Worm (Caenorhabditis elegans) whole organism, young adult: ENCODE results near the gene tmem-218.
"Not testable (repeated sequence)": the region's sequence is repeated elsewhere in the genome, so short reads cannot be mapped to it uniquely, and the experiment has no call there.

Source experiments
- B0261.1 ChIP-seq: sonication (generic microtip); optimal IDR thresholded peaks from 2 replicates; lab custom pipeline; 2016; ENCODE audit warnings: mild to moderate bottlenecking, missing genetic modification characterization, moderate library complexity, missing compliant biosample characterization
- B0336.3 ChIP-seq: fragments of 200-800 bp; sonication (Bioruptor generic); IDR thresholded peaks from 2 replicates; pipeline ENCODE4 v1.3.6; 2022; ENCODE audit warnings: missing genetic modification characterization, missing compliant biosample characterization
- D2030.7 ChIP-seq: fragments of 200-800 bp; sonication (Bioruptor generic); IDR thresholded peaks from 2 replicates; pipeline ENCODE4 v1.3.6; 2022; ENCODE audit warnings: missing genetic modification reagents, missing genetic modification characterization, missing compliant biosample characterization
- F10E7.11 ChIP-seq: sonication (generic microtip); optimal IDR thresholded peaks from 2 replicates; lab custom pipeline; 2017; ENCODE audit warnings: mild to moderate bottlenecking, missing genetic modification characterization, moderate library complexity, missing compliant biosample characterization
- F57C9.4 ChIP-seq: sonication (generic microtip); optimal IDR thresholded peaks from 2 replicates; lab custom pipeline; 2017; ENCODE audit warnings: mild to moderate bottlenecking, missing genetic modification characterization, missing compliant biosample characterization
- K11D2.4 ChIP-seq: fragments of 200-800 bp; sonication (Bioruptor generic); IDR thresholded peaks from 2 replicates; pipeline ENCODE4 v1.3.6; 2022; ENCODE audit warnings: missing genetic modification reagents, missing genetic modification characterization, missing compliant biosample characterization
- T07F8.4 ChIP-seq: sonication (generic microtip); optimal IDR thresholded peaks from 2 replicates; lab custom pipeline; 2016; ENCODE audit warnings: mild to moderate bottlenecking, missing genetic modification characterization, moderate library complexity, missing compliant biosample characterization
- Y53F4B.3 ChIP-seq: fragments of 200-800 bp; sonication (Bioruptor generic); IDR thresholded peaks from 2 replicates; pipeline ENCODE4 v1.3.6; 2022; ENCODE audit warnings: missing genetic modification reagents, missing genetic modification characterization, missing compliant biosample characterization
- Y53G8AR.9 ChIP-seq: fragments of 200-800 bp; sonication (Bioruptor generic); conservative IDR thresholded peaks from 2 replicates; pipeline ENCODE4 v1.3.6; 2022; ENCODE audit warnings: missing genetic modification reagents, missing genetic modification characterization, missing compliant biosample characterization
- Y79H2A.3 ChIP-seq: fragments of 200-800 bp; sonication (Bioruptor generic); conservative IDR thresholded peaks from 2 replicates; pipeline ENCODE4 v1.3.6; 2022; ENCODE audit warnings: missing genetic modification reagents, missing genetic modification characterization, missing compliant biosample characterization
- ama-1 ChIP-seq, 3 experiments: fragments of 150-350 bp in 1 of 3; sonication (generic microtip) in 2 of 3; optimal IDR thresholded peaks; 2 replicates each; lab custom pipeline; 2014 to 2018; ENCODE audit warnings: missing biosample characterization in 2 of 3, missing genetic modification characterization in 2 of 3, missing genetic modification reagents in 2 of 3
- atf-7 ChIP-seq: sonication (generic microtip); optimal IDR thresholded peaks from 2 replicates; lab custom pipeline; 2017; ENCODE audit warnings: mild to moderate bottlenecking, missing genetic modification characterization, missing compliant biosample characterization
- athp-1 ChIP-seq: sonication (generic microtip); optimal IDR thresholded peaks from 2 replicates; lab custom pipeline; 2017; ENCODE audit warnings: mild to moderate bottlenecking, missing genetic modification characterization, missing compliant biosample characterization
- bed-1 ChIP-seq: fragments of 200-800 bp; sonication (Bioruptor generic); IDR thresholded peaks from 2 replicates; pipeline ENCODE4 v1.3.6; 2022; ENCODE audit warnings: missing genetic modification reagents, missing genetic modification characterization, missing compliant biosample characterization
- bed-2 ChIP-seq: fragments of 200-800 bp; sonication (Bioruptor generic); IDR thresholded peaks from 2 replicates; pipeline ENCODE4 v1.3.6; 2022; ENCODE audit warnings: missing genetic modification reagents, missing genetic modification characterization, missing compliant biosample characterization
- cebp-2 ChIP-seq: fragments of 200-800 bp; sonication (Bioruptor generic); IDR thresholded peaks from 2 replicates; pipeline ENCODE4 v1.3.6; 2022; ENCODE audit warnings: missing genetic modification characterization, missing compliant biosample characterization
- ceh-27 ChIP-seq: fragments of 200-800 bp; sonication (Bioruptor generic); optimal IDR thresholded peaks from 2 replicates; lab custom pipeline; 2018; ENCODE audit warnings: mild to moderate bottlenecking, missing genetic modification characterization, moderate library complexity, missing compliant biosample characterization
- ceh-40 ChIP-seq: fragments of 200-800 bp; sonication (Bioruptor generic); IDR thresholded peaks from 2 replicates; pipeline ENCODE4 v1.3.6; 2022; ENCODE audit warnings: missing genetic modification characterization, missing compliant biosample characterization
- ceh-79 ChIP-seq: sonication (generic microtip); optimal IDR thresholded peaks from 2 replicates; lab custom pipeline; 2017; ENCODE audit warnings: mild to moderate bottlenecking, missing genetic modification characterization, missing compliant biosample characterization
- egl-18 ChIP-seq: fragments of 200-800 bp; sonication (Bioruptor generic); IDR thresholded peaks from 2 replicates; pipeline ENCODE4 v1.3.6; 2022; ENCODE audit warnings: missing genetic modification reagents, missing genetic modification characterization, missing compliant biosample characterization
- egl-44 ChIP-seq: fragments of 200-800 bp; sonication (Bioruptor generic); IDR thresholded peaks from 2 replicates; pipeline ENCODE4 v1.3.6; 2022; ENCODE audit warnings: missing genetic modification reagents, missing genetic modification characterization, missing compliant biosample characterization
- ekl-4 ChIP-seq: fragments of 200-800 bp; sonication (Bioruptor generic); IDR thresholded peaks from 2 replicates; pipeline ENCODE4 v1.3.6; 2022; ENCODE audit warnings: missing genetic modification reagents, missing genetic modification characterization, missing compliant biosample characterization
- ets-4 ChIP-seq: fragments of 200-800 bp; sonication (Bioruptor generic); optimal IDR thresholded peaks from 2 replicates; lab custom pipeline; 2018; ENCODE audit warnings: mild to moderate bottlenecking, missing genetic modification characterization, missing compliant biosample characterization
- hlh-12 ChIP-seq: sonication (generic microtip); optimal IDR thresholded peaks from 2 replicates; lab custom pipeline; 2016; ENCODE audit warnings: missing genetic modification characterization, missing compliant biosample characterization
- hlh-26 ChIP-seq: fragments of 200-800 bp; sonication (Bioruptor generic); conservative IDR thresholded peaks from 2 replicates; pipeline ENCODE4 v1.3.6; 2022; ENCODE audit warnings: missing genetic modification reagents, missing genetic modification characterization, missing compliant biosample characterization
- let-607 ChIP-seq, 2 experiments: fragments of 200-800 bp in 1 of 2; sonication (Bioruptor generic) in 1 of 2; sonication (generic microtip) in 1 of 2; optimal IDR thresholded peaks; 2 replicates each; lab custom pipeline; 2016 to 2018; ENCODE audit warnings: mild to moderate bottlenecking in 2 of 2, missing compliant biosample characterization in 2 of 2, missing genetic modification characterization in 2 of 2, moderate library complexity in 2 of 2, missing genotype in 1 of 2
- lir-1 ChIP-seq: fragments of 200-800 bp; sonication (Bioruptor generic); conservative IDR thresholded peaks from 2 replicates; pipeline ENCODE4 v1.3.6; 2022; ENCODE audit warnings: missing genetic modification reagents, missing genetic modification characterization, missing compliant biosample characterization
- lsl-1 ChIP-seq: fragments of 200-800 bp; sonication (Bioruptor generic); optimal IDR thresholded peaks from 2 replicates; lab custom pipeline; 2018; ENCODE audit warnings: mild to moderate bottlenecking, missing genetic modification characterization, moderate library complexity, missing compliant biosample characterization
- mcd-1 ChIP-seq: fragments of 200-800 bp; sonication (Bioruptor generic); IDR thresholded peaks from 2 replicates; pipeline ENCODE4 v1.3.6; 2022; ENCODE audit warnings: missing genetic modification reagents, missing genetic modification characterization, missing compliant biosample characterization
- mes-4 ChIP-seq: sonication (generic microtip); optimal IDR thresholded peaks from 2 replicates; lab custom pipeline; 2016; ENCODE audit warnings: missing genotype, missing genetic modification characterization, missing compliant biosample characterization
- nhr-120 ChIP-seq: fragments of 200-800 bp; sonication (Bioruptor generic); IDR thresholded peaks from 2 replicates; pipeline ENCODE4 v1.3.6; 2022; ENCODE audit warnings: missing genetic modification characterization, missing compliant biosample characterization
- nhr-80 ChIP-seq: sonication (generic microtip); optimal IDR thresholded peaks from 2 replicates; lab custom pipeline; 2016; ENCODE audit warnings: missing genetic modification characterization, missing compliant biosample characterization
- nhr-90 ChIP-seq: sonication (generic microtip); optimal IDR thresholded peaks from 2 replicates; lab custom pipeline; 2016; ENCODE audit warnings: missing genotype, mild to moderate bottlenecking, missing genetic modification characterization, missing compliant biosample characterization
- pha-4 ChIP-seq: fragments of 150-350 bp; sonication (generic microtip); optimal IDR thresholded peaks from 2 replicates; lab custom pipeline; 2014; ENCODE audit warnings: missing biosample characterization, missing genetic modification reagents, missing genetic modification characterization
- repo-1 ChIP-seq: sonication (generic microtip); optimal IDR thresholded peaks from 2 replicates; lab custom pipeline; 2017; ENCODE audit warnings: mild to moderate bottlenecking, missing genetic modification characterization, missing compliant biosample characterization
- somi-1 ChIP-seq: fragments of 200-800 bp; sonication (Bioruptor generic); optimal IDR thresholded peaks from 2 replicates; lab custom pipeline; 2018; ENCODE audit warnings: mild to moderate bottlenecking, missing genetic modification characterization, missing compliant biosample characterization
- tlf-1 ChIP-seq: fragments of 200-800 bp; sonication (Bioruptor generic); optimal IDR thresholded peaks from 2 replicates; lab custom pipeline; 2018; ENCODE audit warnings: mild to moderate bottlenecking, missing genetic modification characterization, missing compliant biosample characterization
- zfh-2 ChIP-seq: fragments of 200-800 bp; sonication (Bioruptor generic); conservative IDR thresholded peaks from 2 replicates; pipeline ENCODE4 v1.3.6; 2022; ENCODE audit warnings: missing genetic modification reagents, missing genetic modification characterization, missing compliant biosample characterization
- zim-3 ChIP-seq: sonication (generic microtip); optimal IDR thresholded peaks from 2 replicates; lab custom pipeline; 2017; ENCODE audit warnings: mild to moderate bottlenecking, missing genetic modification characterization, moderate library complexity, missing compliant biosample characterization
- ztf-18 ChIP-seq: sonication (generic microtip); optimal IDR thresholded peaks from 2 replicates; lab custom pipeline; 2016; ENCODE audit warnings: missing genotype, mild to moderate bottlenecking, missing genetic modification characterization, missing compliant biosample characterization
- ztf-22 ChIP-seq: fragments of 200-800 bp; sonication (Bioruptor generic); optimal IDR thresholded peaks from 2 replicates; lab custom pipeline; 2018; ENCODE audit warnings: mild to moderate bottlenecking, missing genetic modification characterization, moderate library complexity, missing compliant biosample characterization
- ztf-6 ChIP-seq: fragments of 200-800 bp; sonication (Bioruptor generic); IDR thresholded peaks from 2 replicates; pipeline ENCODE4 v1.3.6; 2022; ENCODE audit warnings: missing genetic modification reagents, missing genetic modification characterization, missing compliant biosample characterization

The tmem-218 gene

DNA sequence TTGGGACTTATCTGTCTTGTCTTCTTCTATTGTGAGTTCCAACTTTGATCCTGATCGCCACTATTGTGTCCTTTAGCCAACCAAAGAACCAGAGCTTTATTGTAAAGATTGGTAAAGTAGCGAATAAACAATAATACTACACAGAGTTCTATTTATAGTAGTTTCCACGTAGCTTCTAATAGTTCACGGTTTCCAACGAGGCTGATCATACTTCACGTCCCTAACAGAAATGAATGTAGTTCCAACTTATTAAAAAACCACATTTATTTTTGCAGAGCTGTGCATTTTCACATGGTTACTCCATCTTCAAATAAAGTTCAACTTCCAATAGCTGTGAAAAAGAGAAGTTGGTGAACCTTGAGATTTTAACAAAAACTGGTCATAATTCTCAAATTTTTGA, at the start of gene tmem-218:
TSS of gene tmem-218 (plus strand) at position 301 of the 400 bp plus-strand sequence.
- TF ChIP-seq tlf-1 (GFP tag; lab: Kevin White, UChicago); hlh-26 (GFP tag; lab: Robert Waterston, UW); ceh-40 (GFP tag; lab: Robert Waterston, UW): not testable (repeated sequence)

DNA sequence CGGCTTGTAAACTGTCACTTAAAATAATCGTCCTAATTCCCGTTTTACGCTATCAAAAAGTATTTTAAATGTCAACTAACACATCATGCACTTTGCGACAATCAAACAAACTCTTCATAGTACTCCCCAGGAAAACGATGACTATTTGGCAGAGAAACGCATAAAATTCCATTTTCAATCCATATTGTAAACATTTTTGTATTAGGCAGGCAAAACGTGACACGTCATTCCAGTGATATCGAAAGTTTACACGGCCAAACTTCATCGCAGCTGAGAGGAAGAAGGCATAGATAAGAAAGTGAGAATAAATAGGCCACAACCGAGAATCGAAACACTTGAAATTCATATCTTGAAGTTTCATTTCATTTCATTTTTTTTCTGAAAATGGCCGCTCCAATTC, 49.3 kb upstream of the tmem-218 start, which contains the start of gene lec-9:
TSS of gene lec-9 (plus strand) at position 349 of the 400 bp plus-strand sequence.
- no peak for TF ChIP-seq bed-2 (GFP tag; lab: Robert Waterston, UW)
- no peak for TF ChIP-seq zim-3 (tag; lab: Kevin White, UChicago)
- no peak for TF ChIP-seq D2030.7 (GFP tag; lab: Robert Waterston, UW)
- TF ChIP-seq zfh-2 (GFP tag; lab: Robert Waterston, UW), result no peak
- no peak for TF ChIP-seq T07F8.4
- no peak for TF ChIP-seq repo-1 (tag; lab: Kevin White, UChicago)
- no peak for TF ChIP-seq Y53G8AR.9 (GFP tag; lab: Robert Waterston, UW)
- TF ChIP-seq ztf-18, result no peak
- peak; percentile 50 for TF ChIP-seq atf-7
- no peak for TF ChIP-seq somi-1 (GFP tag; lab: Kevin White, UChicago)
- TF ChIP-seq egl-44, result no peak
- no peak for TF ChIP-seq mcd-1 (GFP tag; lab: Robert Waterston, UW)
- no peak for TF ChIP-seq mes-4 (tag; lab: Kevin White, UChicago)
- no peak for TF ChIP-seq egl-18 (GFP tag; lab: Robert Waterston, UW)
- TF ChIP-seq nhr-90 (tag; lab: Kevin White, UChicago), result no peak
- no peak for TF ChIP-seq Y53F4B.3
- no peak for TF ChIP-seq bed-1 (GFP tag; lab: Robert Waterston, UW)
- no peak for TF ChIP-seq B0336.3
- TF ChIP-seq cebp-2 (GFP tag; lab: Robert Waterston, UW), result no peak
- TF ChIP-seq ceh-27, result no peak
- TF ChIP-seq hlh-12 (tag; lab: Kevin White, UChicago), result no peak
- TF ChIP-seq ztf-6 (GFP tag; lab: Robert Waterston, UW), result no peak
- peak; percentile 17 for TF ChIP-seq ets-4 (GFP tag; lab: Kevin White, UChicago)
- no peak for TF ChIP-seq lir-1 (GFP tag; lab: Robert Waterston, UW)
- no peak for TF ChIP-seq lsl-1
- no peak for TF ChIP-seq F57C9.4 (tag; lab: Kevin White, UChicago)
- no peak for TF ChIP-seq B0261.1 (tag; lab: Kevin White, UChicago)
- TF ChIP-seq nhr-120, result no peak
- TF ChIP-seq athp-1 (tag; lab: Kevin White, UChicago), result no peak
- peak; percentile 63 to 74 for TF ChIP-seq let-607 (tag; optimal IDR thresholded peaks at IDR 0.05; lab: Kevin White, UChicago)
- peak; percentile 85 for TF ChIP-seq nhr-80 (tag; lab: Kevin White, UChicago)
- TF ChIP-seq ceh-79 (tag; lab: Kevin White, UChicago), result no peak
- peak; percentile 20 for TF ChIP-seq ztf-22 (GFP tag; lab: Kevin White, UChicago)
- peak; percentile 74 for TF ChIP-seq pha-4 (tag; lab: Kevin White, UChicago)
- TF ChIP-seq ama-1 (optimal IDR thresholded peaks at IDR 0.05; lab: Kevin White, UChicago), result no peak
- TF ChIP-seq ama-1 (GFP tag; optimal IDR thresholded peaks at IDR 0.05; lab: Kevin White, UChicago), result no peak
- TF ChIP-seq F10E7.11, result no peak
- TF ChIP-seq K11D2.4 (GFP tag; lab: Robert Waterston, UW), result no peak
- TF ChIP-seq ekl-4, result no peak
- no peak for TF ChIP-seq Y79H2A.3 (GFP tag; lab: Robert Waterston, UW)
